Worm (Caenorhabditis elegans) whole organism, L1 larva: ENCODE data around the gene C09B8.8.

Experiments used
- C04F5.9 ChIP-seq: sonication (generic microtip); optimal IDR thresholded peaks from 2 replicates; lab custom pipeline; 2016; ENCODE audit warnings: missing genetic modification characterization, missing compliant biosample characterization
- elt-2 ChIP-seq: sonication (generic microtip); optimal IDR thresholded peaks from 2 replicates; lab custom pipeline; 2016; ENCODE audit warnings: missing genetic modification characterization, mild to moderate bottlenecking, inconsistent platforms, missing compliant biosample characterization, missing genetic modification reagents
- fos-1 ChIP-seq: fragments of 150-350 bp; optimal IDR thresholded peaks from 2 replicates; lab custom pipeline; 2014; ENCODE audit warnings: missing biosample characterization, missing genetic modification characterization
- nhr-76 ChIP-seq: sonication (generic microtip); optimal IDR thresholded peaks from 2 replicates; lab custom pipeline; 2017; ENCODE audit warnings: missing biosample characterization, missing genetic modification characterization
- pqm-1 ChIP-seq: sonication (generic microtip); optimal IDR thresholded peaks from 3 replicates; lab custom pipeline; 2017; ENCODE audit warnings: missing biosample characterization, missing genetic modification characterization

ce11 chrX:6010573-6010972, 4.7 kb upstream of the C09B8.8 start, which contains the start of gene C09B8.3:
- TF ChIP-seq C04F5.9 (tag; lab: Kevin White, UChicago) (no peak), elt-2 (tag; lab: Kevin White, UChicago) (no peak), fos-1 (tag; lab: Kevin White, UChicago) (no peak), nhr-76 (no peak), pqm-1 (no peak)
